Fruit fly (Drosophila melanogaster): ENCODE data around the gene Tudor-SN.

The Tudor-SN gene

DNA sequence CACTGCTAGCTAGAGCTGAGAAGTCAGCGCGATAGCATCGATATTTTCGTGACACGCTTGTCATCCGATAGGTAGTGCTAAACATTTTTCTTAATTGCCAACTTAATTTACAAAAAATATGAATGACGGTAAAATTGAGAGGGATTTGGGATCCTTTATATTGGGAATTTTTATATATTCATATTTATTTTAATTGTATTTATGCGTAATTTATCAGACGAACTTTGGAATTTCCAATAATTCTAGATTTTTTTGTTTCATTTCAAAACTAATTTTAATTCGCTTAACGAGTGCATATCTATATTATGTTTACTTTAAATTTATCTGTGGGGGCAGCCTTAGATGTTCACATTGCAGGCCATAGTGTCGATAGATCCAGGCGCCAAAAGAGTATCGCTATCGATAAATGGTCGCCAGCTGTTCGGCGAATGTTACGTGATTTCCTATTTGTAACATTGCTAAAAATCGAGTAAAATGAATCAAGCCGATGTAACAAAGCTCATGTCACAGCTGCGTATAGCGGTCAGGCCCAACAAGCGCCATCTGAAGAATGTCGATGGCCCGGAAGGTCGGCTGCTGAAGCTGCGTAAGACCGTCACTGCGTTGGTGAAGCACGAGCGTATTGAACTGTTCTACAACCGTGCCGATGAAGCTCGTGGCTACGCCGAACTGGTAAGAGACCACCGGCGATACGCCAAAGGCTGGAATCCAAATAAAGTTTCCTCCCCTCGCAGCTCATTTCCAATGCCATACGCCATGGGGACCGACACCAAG, at the start of gene Tudor-SN, which contains the start of gene mRpL17 (continued):
- TF ChIP-seq Vsx1 (GFP tag; optimal IDR thresholded peaks at IDR 0.05) (no peak), CG15601 (tag; optimal IDR thresholded peaks at IDR 0.05) (peak; percentile 25), CG15696 (tag; optimal IDR thresholded peaks at IDR 0.05) (peak; percentile 40), CG10366 (GFP tag; IDR thresholded peaks at IDR 0.05) (no peak), Antp (GFP tag; optimal IDR thresholded peaks at IDR 0.05) (no peak), al (GFP tag; IDR thresholded peaks at IDR 0.05) (peak; percentile 19; the same call in 1 of the 2 replicates), CG6689 (GFP tag; IDR thresholded peaks at IDR 0.05) (0 out of 2 replicates have a peak, but pooled peaks have one; percentile 7), p53 (GFP tag; optimal IDR thresholded peaks at IDR 0.05) (no peak), gsb (GFP tag; IDR thresholded peaks at IDR 0.05) (no peak), CG12104 (GFP tag; optimal IDR thresholded peaks at IDR 0.05) (peak; percentile 20), CG14441 (GFP tag; IDR thresholded peaks at IDR 0.05) (no peak), so (GFP tag; IDR thresholded peaks at IDR 0.05) (no peak), CG4617 (GFP tag; optimal IDR thresholded peaks at IDR 0.05; ENCODE audit: borderline replicate concordance) (no peak), H15 (GFP tag; IDR thresholded peaks at IDR 0.05) (no peak), CG13296 (GFP tag; optimal IDR thresholded peaks at IDR 0.05) (no peak), ewg (GFP tag; optimal IDR thresholded peaks at IDR 0.05) (peak; percentile 44), tll (GFP tag; optimal IDR thresholded peaks at IDR 0.05) (no peak), Aef1 (GFP tag; IDR thresholded peaks at IDR 0.05) (no peak), CG43689 (GFP tag; IDR thresholded peaks at IDR 0.05) (no peak), CG11504 (tag; optimal IDR thresholded peaks at IDR 0.05) (peak; percentile 64), Meics (GFP tag; optimal IDR thresholded peaks at IDR 0.05) (peak; percentile 39), pum (GFP tag; optimal IDR thresholded peaks at IDR 0.05) (no peak), gfzf (GFP tag; optimal IDR thresholded peaks at IDR 0.05) (no peak), CG5180 (GFP tag; optimal IDR thresholded peaks at IDR 0.05) (no peak), tio (GFP tag; optimal IDR thresholded peaks at IDR 0.05) (no peak), Adf1 (GFP tag; IDR thresholded peaks at IDR 0.05) (peak; percentile 14; the same call in 1 of the 2 replicates), pzg (GFP tag; optimal IDR thresholded peaks at IDR 0.05) (peak; percentile 49), MBD-R2 (GFP tag; IDR thresholded peaks at IDR 0.05) (peak; percentile 72), Spps (tag; optimal IDR thresholded peaks at IDR 0.05) (no peak), CG30431 (GFP tag; optimal IDR thresholded peaks at IDR 0.05) (no peak), hb (GFP tag; IDR thresholded peaks at IDR 0.05; ENCODE audit: partially characterized antibody) (peak; percentile 97), gcm2 (GFP tag; optimal IDR thresholded peaks at IDR 0.05) (no peak), dimm (GFP tag; IDR thresholded peaks at IDR 0.05) (no peak), CG33213 (GFP tag; optimal IDR thresholded peaks at IDR 0.05) (peak; percentile 54), hbn (GFP tag; IDR thresholded peaks at IDR 0.05; ENCODE audit: partially characterized antibody) (peak; percentile 85), CG7745 (tag; optimal IDR thresholded peaks at IDR 0.05) (no peak), Lhr (GFP tag; optimal IDR thresholded peaks at IDR 0.05) (peak; percentile 29), CG9727 (GFP tag; optimal IDR thresholded peaks at IDR 0.05) (peak; percentile 63), Mrtf (GFP tag; IDR thresholded peaks at IDR 0.05) (no peak), CG8765 (GFP tag; IDR thresholded peaks at IDR 0.05) (no peak), Neu2 (GFP tag; optimal IDR thresholded peaks at IDR 0.05; ENCODE audit: borderline replicate concordance) (no peak), inv (GFP tag; IDR thresholded peaks at IDR 0.05; ENCODE audit: partially characterized antibody) (peak; percentile 98), gsb-n (tag; optimal IDR thresholded peaks at IDR 0.05) (peak; percentile 13), D (optimal IDR thresholded peaks at IDR 0.05) (no peak), D (GFP tag; optimal IDR thresholded peaks at IDR 0.05) (no peak), lov (optimal IDR thresholded peaks at IDR 0.05) (no peak), lov (GFP tag; IDR thresholded peaks at IDR 0.05) (no peak), schlank (tag; optimal IDR thresholded peaks at IDR 0.05) (no peak), wdn (GFP tag; IDR thresholded peaks at IDR 0.05) (no peak), CG1647 (GFP tag; optimal IDR thresholded peaks at IDR 0.05) (no peak)
